Worm (Caenorhabditis elegans) whole organism, L4 larva: ENCODE data around the gene C16C8.26.

Experiments used
- R02D3.7 ChIP-seq: fragments of 150-350 bp; sonication (generic microtip); optimal IDR thresholded peaks from 3 replicates; lab custom pipeline; 2014; ENCODE audit warnings: missing biosample characterization, missing genetic modification characterization
- aly-2 ChIP-seq: sonication (generic microtip); optimal IDR thresholded peaks from 2 replicates; lab custom pipeline; 2018; ENCODE audit warnings: missing biosample characterization, missing genetic modification characterization
- jun-1 ChIP-seq: fragments of 150-350 bp; optimal IDR thresholded peaks from 2 replicates; lab custom pipeline; 2014; ENCODE audit warnings: missing biosample characterization, missing genetic modification reagents, missing genetic modification characterization
- lin-13 ChIP-seq: fragments of 150-350 bp; optimal IDR thresholded peaks from 2 replicates; lab custom pipeline; 2014; ENCODE audit warnings: missing biosample characterization, missing genetic modification reagents, missing genetic modification characterization
- lin-39 ChIP-seq: fragments of 150-350 bp; optimal IDR thresholded peaks from 2 replicates; lab custom pipeline; 2014; ENCODE audit warnings: missing biosample characterization, missing genetic modification reagents, missing genetic modification characterization
- nhr-237 ChIP-seq: sonication (generic microtip); optimal IDR thresholded peaks from 2 replicates; lab custom pipeline; 2017; ENCODE audit warnings: missing biosample characterization, missing genetic modification characterization
- spr-3 ChIP-seq: fragments of 200-800 bp; sonication (Bioruptor generic); optimal IDR thresholded peaks from 2 replicates; lab custom pipeline; 2018; ENCODE audit warnings: mild to moderate bottlenecking, missing genetic modification characterization, missing compliant biosample characterization
- unc-130 ChIP-seq: sonication (generic microtip); optimal IDR thresholded peaks from 2 replicates; lab custom pipeline; 2016; ENCODE audit warnings: missing genetic modification reagents, missing genetic modification characterization, missing compliant biosample characterization
- ztf-11 ChIP-seq: fragments of 150-350 bp; optimal IDR thresholded peaks from 2 replicates; lab custom pipeline; 2014; ENCODE audit warnings: missing biosample characterization, missing genetic modification characterization

DNA sequence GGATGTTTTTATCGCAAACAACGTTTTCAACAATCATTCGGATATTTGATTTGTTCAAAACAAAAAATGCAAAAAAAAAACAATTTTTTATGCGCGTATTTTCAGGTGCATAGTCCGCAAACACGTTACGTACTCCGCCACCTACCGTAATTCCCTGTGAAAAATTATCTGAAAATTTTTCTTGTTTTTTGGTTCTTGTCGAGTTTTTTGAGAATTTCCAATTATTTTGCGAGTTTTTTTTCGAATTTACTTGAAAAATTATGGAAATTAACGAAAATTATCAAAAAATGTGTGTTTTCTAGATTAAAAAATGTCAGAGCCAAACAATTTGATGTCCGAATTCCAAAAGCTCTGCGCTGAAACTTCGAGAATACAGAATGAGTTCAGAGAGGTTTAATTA is 5.7 kb downstream of the C16C8.26 start, which contains the start of gene C16C8.12:
- TF ChIP-seq aly-2 (tag; lab: Kevin White, UChicago) (no peak), nhr-237 (tag; lab: Kevin White, UChicago) (no peak), lin-13 (GFP tag; lab: Kevin White, UChicago) (no peak), jun-1 (tag; lab: Kevin White, UChicago) (no peak), ztf-11 (tag; lab: Kevin White, UChicago) (no peak), lin-39 (tag; lab: Kevin White, UChicago) (no peak), spr-3 (GFP tag; lab: Kevin White, UChicago) (no peak), unc-130 (GFP tag; lab: Kevin White, UChicago) (no peak), R02D3.7 (no peak)
